Fruit fly (Drosophila melanogaster) whole organism, prepupa: ENCODE data around the gene CG18081.

Experiments used
- CG6808 ChIP-seq: fragments of 200-800 bp; sonication (Bioruptor generic); optimal IDR thresholded peaks from 3 replicates; lab custom pipeline; 2017; ENCODE audit warnings: missing biosample characterization, missing genetic modification characterization, mild to moderate bottlenecking, moderate library complexity, missing genetic modification reagents
- dsx ChIP-seq: fragments of 200-800 bp; optimal IDR thresholded peaks from 3 replicates; lab custom pipeline; 2019; ENCODE audit warnings: missing biosample characterization, mild to moderate bottlenecking, missing genetic modification characterization, moderate library complexity; ENCODE audit not compliant: poor library complexity, severe bottlenecking

Gene CG18081

DNA sequence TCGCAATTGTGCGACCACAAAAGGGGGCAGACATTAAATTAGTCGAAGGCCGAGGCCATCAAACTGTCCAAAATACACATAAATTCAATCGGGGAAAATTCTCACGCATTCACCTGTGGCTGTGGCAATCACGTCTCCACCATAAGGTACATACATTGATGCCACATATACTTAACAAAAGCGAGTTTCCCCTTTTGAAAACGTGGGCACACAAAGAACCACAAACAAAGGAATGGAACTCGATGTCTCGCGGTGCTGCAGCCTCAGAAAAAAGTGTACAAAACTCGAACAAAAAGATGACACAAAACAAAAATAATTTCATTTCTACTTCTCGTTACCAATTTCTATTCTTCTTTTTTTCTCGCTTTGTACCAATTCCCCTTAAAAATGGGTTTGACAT lies 49.8 kb downstream of the CG18081 start:
- TF ChIP-seq dsx (GFP tag; lab: Kevin White, UChicago) = no peak
- peak; percentile 8 for TF ChIP-seq CG6808 (GFP tag; lab: Kevin White, UChicago)
- TF ChIP-seq, all 60 proteins: peak for 1
